Fruit fly (Drosophila melanogaster): ENCODE measurements around the gene Polr2D.
A peak's percentile ranks its signal among the peaks of the same experiment; 100 is the strongest.

The Polr2D gene

dm6 chr3R:18223434-18223833, 31.9 kb downstream of the Polr2D start, which contains the start of the genes mTerf5 and Non3:
mTerf5 (minus strand) TSS chr3R:18223682.
Non3 (plus strand) TSS chr3R:18223722.
- TF ChIP-seq Eip93F (GFP tag; optimal IDR thresholded peaks at IDR 0.05) (no peak), dac (GFP tag; optimal IDR thresholded peaks at IDR 0.05) (no peak), Ets96B (tag; optimal IDR thresholded peaks at IDR 0.05) (peak; percentile 58), spab (GFP tag; optimal IDR thresholded peaks at IDR 0.05) (no peak), Sox102F (GFP tag; optimal IDR thresholded peaks at IDR 0.05) (no peak), net (GFP tag; optimal IDR thresholded peaks at IDR 0.05) (peak; percentile 21), CG6276 (GFP tag; optimal IDR thresholded peaks at IDR 0.05) (no peak), CG8319 (GFP tag; optimal IDR thresholded peaks at IDR 0.05) (peak; percentile 32), CG8119 (GFP tag; IDR thresholded peaks at IDR 0.05) (0 out of 3 replicates have a peak, but pooled peaks have one; percentile 19), pdm3 (GFP tag; optimal IDR thresholded peaks at IDR 0.05) (no peak), OdsH (GFP tag; optimal IDR thresholded peaks at IDR 0.05) (peak; percentile 63), vri (GFP tag; optimal IDR thresholded peaks at IDR 0.05) (peak; percentile 32), CG34406 (GFP tag; optimal IDR thresholded peaks at IDR 0.05) (peak; percentile 68), fd59A (GFP tag; optimal IDR thresholded peaks at IDR 0.05) (no peak), CG6854 (GFP tag; optimal IDR thresholded peaks at IDR 0.05) (peak; percentile 6), CG11762 (GFP tag; optimal IDR thresholded peaks at IDR 0.05; ENCODE audit: insufficient read depth) (peak; percentile 46), lz (GFP tag; optimal IDR thresholded peaks at IDR 0.05) (peak; percentile 41), acj6 (GFP tag; optimal IDR thresholded peaks at IDR 0.05) (peak; percentile 44), fd85E (GFP tag; optimal IDR thresholded peaks at IDR 0.05) (no peak), CG10669 (GFP tag; optimal IDR thresholded peaks at IDR 0.05) (no peak), Eip75B (GFP tag; optimal IDR thresholded peaks at IDR 0.05) (no peak), CG31627 (GFP tag; optimal IDR thresholded peaks at IDR 0.05) (peak; percentile 42), dsx (GFP tag; optimal IDR thresholded peaks at IDR 0.05; ENCODE audit: poor library complexity, severe bottlenecking) (peak; percentile 55), Hr39 (GFP tag; optimal IDR thresholded peaks at IDR 0.05) (no peak), CG16779 (tag; optimal IDR thresholded peaks at IDR 0.05) (no peak), Sox15 (GFP tag; optimal IDR thresholded peaks at IDR 0.05) (peak; percentile 13), CG10631 (GFP tag; optimal IDR thresholded peaks at IDR 0.05) (peak; percentile 65), CG3032 (tag; optimal IDR thresholded peaks at IDR 0.05) (peak; percentile 65), CG6792 (GFP tag; optimal IDR thresholded peaks at IDR 0.05) (peak; percentile 33), salr (GFP tag; optimal IDR thresholded peaks at IDR 0.05) (no peak), eg (GFP tag; IDR thresholded peaks at IDR 0.05) (no peak), cyc (GFP tag; optimal IDR thresholded peaks at IDR 0.05) (peak; percentile 30), Hr4 (GFP tag; optimal IDR thresholded peaks at IDR 0.05) (no peak), esn (GFP tag; optimal IDR thresholded peaks at IDR 0.05) (peak; percentile 65), topi (GFP tag; optimal IDR thresholded peaks at IDR 0.05) (peak; percentile 31), CG6808 (GFP tag; optimal IDR thresholded peaks at IDR 0.05) (no peak), Met (GFP tag; optimal IDR thresholded peaks at IDR 0.05) (no peak), Sox14 (GFP tag; optimal IDR thresholded peaks at IDR 0.05) (peak; percentile 33), CG11294 (GFP tag; IDR thresholded peaks at IDR 0.05) (no peak), Blimp-1 (GFP tag; optimal IDR thresholded peaks at IDR 0.05) (no peak), CG9139 (GFP tag; optimal IDR thresholded peaks at IDR 0.05) (no peak), CG4318 (GFP tag; optimal IDR thresholded peaks at IDR 0.05) (no peak), CG8632 (GFP tag; optimal IDR thresholded peaks at IDR 0.05) (peak; percentile 65), svp (GFP tag) (peak; percentile 73), Eip78C (GFP tag) (peak; percentile 73), CG11902 (GFP tag; optimal IDR thresholded peaks at IDR 0.05) (peak; percentile 15), Hr38 (GFP tag; optimal IDR thresholded peaks at IDR 0.05) (no peak), Smox (GFP tag; optimal IDR thresholded peaks at IDR 0.05) (no peak), CG7368 (GFP tag; optimal IDR thresholded peaks at IDR 0.05) (no peak), achi (GFP tag; optimal IDR thresholded peaks at IDR 0.05) (peak; percentile 66), ss (GFP tag; optimal IDR thresholded peaks at IDR 0.05) (peak in 1 of 2 experiments; percentile 14), CG6163 (GFP tag; IDR thresholded peaks at IDR 0.05) (no peak), Lpt (GFP tag; optimal IDR thresholded peaks at IDR 0.05) (no peak)
